1 fruit fly cellular context compared by ENCODE assay signal in the genomic region with DNA sequence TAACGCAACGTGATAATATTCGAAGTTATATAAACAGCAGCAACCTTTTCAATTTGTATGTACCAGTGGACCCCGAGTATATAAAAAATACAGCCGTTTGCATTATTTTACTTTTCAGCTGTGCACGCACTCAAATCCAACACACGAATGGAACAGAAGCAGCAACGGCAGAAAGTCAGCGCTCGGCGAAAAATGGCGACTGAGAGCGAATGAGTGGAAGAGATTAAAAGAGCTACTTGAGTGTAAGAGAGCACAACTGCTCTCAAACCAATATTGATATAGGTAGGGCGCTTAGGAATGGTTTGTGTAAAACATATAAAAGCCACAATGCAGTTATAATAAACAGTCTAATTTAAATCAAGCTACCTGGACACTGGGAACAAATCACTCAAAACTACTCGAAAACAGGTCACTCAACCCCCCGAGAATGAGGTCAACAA.
A peak's percentile ranks its signal among the peaks of the same experiment; 100 is the strongest.
TF ChIP-seq lines count a peak whose summit lies in the region.

No protein-coding gene starts in this region.

TF ChIP-seq in whole organism, embryonic, 481 proteins besides CTCF, POLR2A, EP300 and RAD21 (continued from another document):
- TF ChIP-seq Sox102F (GFP tag; optimal IDR thresholded peaks at IDR 0.05; lab: Kevin White, UChicago): peak; percentile 48
- no peak for TF ChIP-seq sima (GFP tag; optimal IDR thresholded peaks at IDR 0.05; lab: Kevin White, UChicago)
- peak; percentile 46 for TF ChIP-seq abd-A (tag; optimal IDR thresholded peaks at IDR 0.05; lab: Kevin White, UChicago)
- TF ChIP-seq Max (GFP tag; optimal IDR thresholded peaks at IDR 0.05; lab: Kevin White, UChicago): peak; percentile 64
- no peak for TF ChIP-seq CG13775 (GFP tag; optimal IDR thresholded peaks at IDR 0.05; lab: Kevin White, UChicago)
- no peak for TF ChIP-seq gt (GFP tag; IDR thresholded peaks at IDR 0.05; lab: Robert Waterston, UW)
- TF ChIP-seq GATAe (GFP tag; conservative IDR thresholded peaks at IDR 0.05; lab: Robert Waterston, UW): no peak
- TF ChIP-seq emc (GFP tag; optimal IDR thresholded peaks at IDR 0.05; lab: Kevin White, UChicago): peak; percentile 10
- TF ChIP-seq ind (GFP tag; optimal IDR thresholded peaks at IDR 0.05; lab: Kevin White, UChicago): no peak
- peak; percentile 63 for TF ChIP-seq CG3163 (GFP tag; optimal IDR thresholded peaks at IDR 0.05; lab: Kevin White, UChicago)
- TF ChIP-seq CG2678 (tag; optimal IDR thresholded peaks at IDR 0.05; lab: Kevin White, UChicago): peak; percentile 74
- no peak for TF ChIP-seq Usf (GFP tag; optimal IDR thresholded peaks at IDR 0.05; lab: Kevin White, UChicago)
- no peak for TF ChIP-seq Sin3A (optimal IDR thresholded peaks at IDR 0.05; lab: Kevin White, UChicago)
- no peak for TF ChIP-seq al (GFP tag; IDR thresholded peaks at IDR 0.05; lab: Robert Waterston, UW)
- TF ChIP-seq corto (GFP tag; optimal IDR thresholded peaks at IDR 0.05; lab: Kevin White, UChicago): no peak
- no peak for TF ChIP-seq D19B (GFP tag; optimal IDR thresholded peaks at IDR 0.05; lab: Kevin White, UChicago)
- peak; percentile 24 for TF ChIP-seq CG12942 (GFP tag; optimal IDR thresholded peaks at IDR 0.05; lab: Kevin White, UChicago)
- no peak for TF ChIP-seq CG31224 (GFP tag; IDR thresholded peaks at IDR 0.05; lab: Robert Waterston, UW)
- peak; percentile 54 for TF ChIP-seq btn (GFP tag; optimal IDR thresholded peaks at IDR 0.05; lab: Kevin White, UChicago)
- TF ChIP-seq ftz-f1 (GFP tag; optimal IDR thresholded peaks at IDR 0.05; lab: Kevin White, UChicago): peak; percentile 33
- TF ChIP-seq vfl (GFP tag; optimal IDR thresholded peaks at IDR 0.05; lab: Kevin White, UChicago): peak; percentile 7
- peak; percentile 30 for TF ChIP-seq CG9876 (GFP tag; optimal IDR thresholded peaks at IDR 0.05; lab: Kevin White, UChicago)
- peak; percentile 29 for TF ChIP-seq stwl (tag; optimal IDR thresholded peaks at IDR 0.05; lab: Kevin White, UChicago)
- TF ChIP-seq CG16779 (GFP tag; IDR thresholded peaks at IDR 0.05; lab: Robert Waterston, UW): no peak
- TF ChIP-seq CG3726 (GFP tag; IDR thresholded peaks at IDR 0.05; lab: Robert Waterston, UW): no peak
- no peak for TF ChIP-seq Ravus (GFP tag; IDR thresholded peaks at IDR 0.05; lab: Robert Waterston, UW)
- TF ChIP-seq repo (GFP tag; optimal IDR thresholded peaks at IDR 0.05; lab: Kevin White, UChicago): peak; percentile 42
- peak; percentile 42 for TF ChIP-seq CG2116 (GFP tag; optimal IDR thresholded peaks at IDR 0.05; lab: Kevin White, UChicago)
- peak; percentile 6; the same call in 1 of the 2 replicates for TF ChIP-seq Ada2b (GFP tag; IDR thresholded peaks at IDR 0.05; lab: Robert Waterston, UW)
- TF ChIP-seq pan (optimal IDR thresholded peaks at IDR 0.05; lab: Kevin White, UChicago): no peak
- peak in 1 of 2 experiments; percentile 38 for TF ChIP-seq pan (GFP tag; optimal IDR thresholded peaks at IDR 0.05 in 1 of 2, IDR thresholded peaks at IDR 0.05 in 1 of 2)
- TF ChIP-seq ems (GFP tag; optimal IDR thresholded peaks at IDR 0.05; lab: Kevin White, UChicago): no peak
- TF ChIP-seq ro (GFP tag; IDR thresholded peaks at IDR 0.05; lab: Robert Waterston, UW): no peak
- TF ChIP-seq Blimp-1 (GFP tag; optimal IDR thresholded peaks at IDR 0.05; lab: Kevin White, UChicago): peak; percentile 57
- peak; percentile 22 for TF ChIP-seq Myb (GFP tag; optimal IDR thresholded peaks at IDR 0.05; lab: Kevin White, UChicago)
- peak; percentile 18; the same call in 1 of the 2 replicates for TF ChIP-seq rib (GFP tag; IDR thresholded peaks at IDR 0.05; lab: Robert Waterston, UW)
- peak; percentile 5 for TF ChIP-seq CG7745 (tag; optimal IDR thresholded peaks at IDR 0.05; lab: Kevin White, UChicago)
- TF ChIP-seq CG6254 (GFP tag; optimal IDR thresholded peaks at IDR 0.05; lab: Kevin White, UChicago): peak; percentile 55
- peak; percentile 27 for TF ChIP-seq CG2712 (tag; optimal IDR thresholded peaks at IDR 0.05; lab: Kevin White, UChicago)
- no peak for TF ChIP-seq CG16813 (GFP tag; IDR thresholded peaks at IDR 0.05; lab: Robert Waterston, UW; ENCODE audit: partially characterized antibody)
- no peak for TF ChIP-seq BEAF-32 (GFP tag; optimal IDR thresholded peaks at IDR 0.05; lab: Kevin White, UChicago)
- TF ChIP-seq br (optimal IDR thresholded peaks at IDR 0.05; lab: Kevin White, UChicago): no peak
- no peak for TF ChIP-seq ranshi (GFP tag; IDR thresholded peaks at IDR 0.05; lab: Robert Waterston, UW)
- TF ChIP-seq CG7928 (GFP tag; optimal IDR thresholded peaks at IDR 0.05; lab: Kevin White, UChicago): no peak
- TF ChIP-seq pros (GFP tag; optimal IDR thresholded peaks at IDR 0.05; lab: Kevin White, UChicago): no peak
- TF ChIP-seq Opbp (GFP tag; IDR thresholded peaks at IDR 0.05; lab: Robert Waterston, UW; ENCODE audit: partially characterized antibody): 0 out of 3 replicates have a peak, but pooled peaks have one; percentile 23
- TF ChIP-seq MTF-1 (GFP tag; optimal IDR thresholded peaks at IDR 0.05; lab: Kevin White, UChicago; ENCODE audit: borderline replicate concordance): peak; percentile 89
- TF ChIP-seq gro (GFP tag; optimal IDR thresholded peaks at IDR 0.05; lab: Kevin White, UChicago): peak; percentile 65
- TF ChIP-seq Fer2 (tag; optimal IDR thresholded peaks at IDR 0.05; lab: Kevin White, UChicago): no peak
- TF ChIP-seq CG10565 (GFP tag; optimal IDR thresholded peaks at IDR 0.05; lab: Kevin White, UChicago): peak; percentile 30
- TF ChIP-seq Poxn (GFP tag; IDR thresholded peaks at IDR 0.05; lab: Robert Waterston, UW): no peak
- peak; percentile 81 for TF ChIP-seq Vsx1 (GFP tag; optimal IDR thresholded peaks at IDR 0.05; lab: Kevin White, UChicago)
- peak; percentile 63 for TF ChIP-seq unpg (GFP tag; optimal IDR thresholded peaks at IDR 0.05; lab: Kevin White, UChicago)
- no peak for TF ChIP-seq CG10366 (GFP tag; IDR thresholded peaks at IDR 0.05; lab: Robert Waterston, UW)
- TF ChIP-seq Tbp (GFP tag; optimal IDR thresholded peaks at IDR 0.05; lab: Kevin White, UChicago): no peak
- TF ChIP-seq CG30403 (GFP tag; optimal IDR thresholded peaks at IDR 0.05; lab: Kevin White, UChicago): peak; percentile 6
- no peak for TF ChIP-seq CG7963 (GFP tag; IDR thresholded peaks at IDR 0.05; lab: Robert Waterston, UW; ENCODE audit: partially characterized antibody)
- peak; percentile 72 for TF ChIP-seq CG2202 (tag; optimal IDR thresholded peaks at IDR 0.05; lab: Kevin White, UChicago)
- peak; percentile 59 for TF ChIP-seq CG18262 (tag; optimal IDR thresholded peaks at IDR 0.05; lab: Kevin White, UChicago)
- TF ChIP-seq sim (GFP tag; IDR thresholded peaks at IDR 0.05; lab: Robert Waterston, UW): peak; percentile 68; the same call in 1 of the 2 replicates
- TF ChIP-seq lbe (GFP tag; optimal IDR thresholded peaks at IDR 0.05; lab: Kevin White, UChicago): peak; percentile 38
- TF ChIP-seq lab (GFP tag; optimal IDR thresholded peaks at IDR 0.05; lab: Kevin White, UChicago): peak; percentile 88
- TF ChIP-seq phol (tag; optimal IDR thresholded peaks at IDR 0.05; lab: Kevin White, UChicago): peak; percentile 35
- no peak for TF ChIP-seq CG18011 (GFP tag; optimal IDR thresholded peaks at IDR 0.05; lab: Kevin White, UChicago)
- TF ChIP-seq Mes4 (GFP tag; optimal IDR thresholded peaks at IDR 0.05; lab: Kevin White, UChicago): peak; percentile 73
- no peak; the same call in 2 of the 3 replicates for TF ChIP-seq tgo (GFP tag; IDR thresholded peaks at IDR 0.05; lab: Robert Waterston, UW)
- peak; percentile 49 for TF ChIP-seq pfk (GFP tag; optimal IDR thresholded peaks at IDR 0.05; lab: Kevin White, UChicago)
- no peak for TF ChIP-seq cad (GFP tag; optimal IDR thresholded peaks at IDR 0.05; lab: Kevin White, UChicago)
- TF ChIP-seq CG4707 (GFP tag; optimal IDR thresholded peaks at IDR 0.05; lab: Kevin White, UChicago): peak; percentile 77
- 0 out of 2 replicates have a peak, but pooled peaks have one; percentile 4 for TF ChIP-seq CG10321 (GFP tag; IDR thresholded peaks at IDR 0.05; lab: Robert Waterston, UW)
- TF ChIP-seq dati (GFP tag; IDR thresholded peaks at IDR 0.05; lab: Robert Waterston, UW): no peak
- TF ChIP-seq slou (GFP tag; optimal IDR thresholded peaks at IDR 0.05; lab: Kevin White, UChicago): no peak
- peak; percentile 70 for TF ChIP-seq CG16863 (GFP tag; optimal IDR thresholded peaks at IDR 0.05; lab: Kevin White, UChicago)
- peak; percentile 53 for TF ChIP-seq crc (GFP tag; optimal IDR thresholded peaks at IDR 0.05; lab: Kevin White, UChicago)
- no peak; the same call in 1 of the 2 replicates for TF ChIP-seq MBD-R2 (GFP tag; IDR thresholded peaks at IDR 0.05; lab: Robert Waterston, UW)
- peak; percentile 53 for TF ChIP-seq tap (tag; optimal IDR thresholded peaks at IDR 0.05; lab: Kevin White, UChicago)
- TF ChIP-seq CG42726 (GFP tag; IDR thresholded peaks at IDR 0.05; lab: Robert Waterston, UW; ENCODE audit: partially characterized antibody): peak; percentile 17; the same call in 1 of the 2 replicates
- TF ChIP-seq Mad (GFP tag; optimal IDR thresholded peaks at IDR 0.05; lab: Kevin White, UChicago): peak; percentile 24
- TF ChIP-seq otp (GFP tag; IDR thresholded peaks at IDR 0.05; lab: Robert Waterston, UW): peak; percentile 80
- TF ChIP-seq kah (GFP tag; optimal IDR thresholded peaks at IDR 0.05; lab: Kevin White, UChicago): peak; percentile 58
- TF ChIP-seq kni (GFP tag; optimal IDR thresholded peaks at IDR 0.05; lab: Kevin White, UChicago): peak; percentile 78
- TF ChIP-seq sens-2 (GFP tag; IDR thresholded peaks at IDR 0.05; lab: Robert Waterston, UW): 0 out of 2 replicates have a peak, but pooled peaks have one; percentile 42
- no peak for TF ChIP-seq pho (GFP tag; optimal IDR thresholded peaks at IDR 0.05; lab: Kevin White, UChicago)
- no peak for TF ChIP-seq da (GFP tag; optimal IDR thresholded peaks at IDR 0.05; lab: Kevin White, UChicago)
- peak; percentile 13 for TF ChIP-seq trem (tag; optimal IDR thresholded peaks at IDR 0.05; lab: Kevin White, UChicago)
- TF ChIP-seq Antp (GFP tag; optimal IDR thresholded peaks at IDR 0.05; lab: Kevin White, UChicago): peak; percentile 7
- TF ChIP-seq esg (GFP tag; conservative IDR thresholded peaks at IDR 0.05; lab: Robert Waterston, UW): no peak
- TF ChIP-seq Med (GFP tag; lab: Kevin White, UChicago): peak; percentile 96
- TF ChIP-seq CG14667 (GFP tag; IDR thresholded peaks at IDR 0.05; lab: Robert Waterston, UW): no peak
- no peak for TF ChIP-seq az2 (GFP tag; optimal IDR thresholded peaks at IDR 0.05; lab: Kevin White, UChicago)
- TF ChIP-seq Lhr (GFP tag; optimal IDR thresholded peaks at IDR 0.05; lab: Kevin White, UChicago): peak; percentile 40
- no peak for TF ChIP-seq CG9817 (tag; optimal IDR thresholded peaks at IDR 0.05; lab: Kevin White, UChicago)
- TF ChIP-seq CG6175 (GFP tag; IDR thresholded peaks at IDR 0.05; lab: Robert Waterston, UW): no peak
- TF ChIP-seq eyg (GFP tag; optimal IDR thresholded peaks at IDR 0.05; lab: Kevin White, UChicago): peak; percentile 41
- TF ChIP-seq CG34422 (GFP tag; IDR thresholded peaks at IDR 0.05; lab: Robert Waterston, UW): peak; percentile 70; the same call in 1 of the 3 replicates
- TF ChIP-seq dmrt99B (tag; optimal IDR thresholded peaks at IDR 0.05; lab: Kevin White, UChicago): peak; percentile 58
- peak; percentile 54 for TF ChIP-seq CG8944 (GFP tag; optimal IDR thresholded peaks at IDR 0.05; lab: Kevin White, UChicago)
- TF ChIP-seq lilli (GFP tag; optimal IDR thresholded peaks at IDR 0.05; lab: Kevin White, UChicago): peak; percentile 1
- TF ChIP-seq gcm (GFP tag; optimal IDR thresholded peaks at IDR 0.05; lab: Kevin White, UChicago): peak; percentile 70
- TF ChIP-seq amos (GFP tag; IDR thresholded peaks at IDR 0.05; lab: Robert Waterston, UW; ENCODE audit: partially characterized antibody): no peak; the same call in 1 of the 2 replicates
- TF ChIP-seq vvl (GFP tag; IDR thresholded peaks at IDR 0.05; lab: Robert Waterston, UW): peak; percentile 48
- peak; percentile 85 for TF ChIP-seq CG7987 (GFP tag; optimal IDR thresholded peaks at IDR 0.05; lab: Kevin White, UChicago)
- no peak for TF ChIP-seq Dip3 (GFP tag; optimal IDR thresholded peaks at IDR 0.05; lab: Kevin White, UChicago)
- TF ChIP-seq Hr3 (GFP tag; optimal IDR thresholded peaks at IDR 0.05; lab: Kevin White, UChicago): no peak
- peak; percentile 38 for TF ChIP-seq CG3065 (GFP tag; optimal IDR thresholded peaks at IDR 0.05; lab: Kevin White, UChicago)
- TF ChIP-seq CG10267 (tag; optimal IDR thresholded peaks at IDR 0.05; lab: Kevin White, UChicago): peak; percentile 30
- TF ChIP-seq zfh2 (GFP tag; optimal IDR thresholded peaks at IDR 0.05; lab: Kevin White, UChicago): no peak
- TF ChIP-seq Nf-YC (tag; optimal IDR thresholded peaks at IDR 0.05; lab: Kevin White, UChicago): peak; percentile 29
- TF ChIP-seq odd (GFP tag; optimal IDR thresholded peaks at IDR 0.05; lab: Kevin White, UChicago): peak; percentile 83
- no peak for TF ChIP-seq ap (GFP tag; IDR thresholded peaks at IDR 0.05; lab: Robert Waterston, UW)
- no peak for TF ChIP-seq Stat92E (GFP tag; optimal IDR thresholded peaks at IDR 0.05; lab: Kevin White, UChicago)
- no peak for TF ChIP-seq CG12744 (GFP tag; optimal IDR thresholded peaks at IDR 0.05; lab: Kevin White, UChicago)
- TF ChIP-seq dysf (GFP tag; IDR thresholded peaks at IDR 0.05; lab: Robert Waterston, UW): no peak
- peak; percentile 50 for TF ChIP-seq CG11504 (tag; optimal IDR thresholded peaks at IDR 0.05; lab: Kevin White, UChicago)
- no peak for TF ChIP-seq prd (optimal IDR thresholded peaks at IDR 0.05; lab: Kevin White, UChicago)
- no peak for TF ChIP-seq prd (GFP tag; IDR thresholded peaks at IDR 0.05; lab: Robert Waterston, UW)
- no peak for TF ChIP-seq NfI (GFP tag; optimal IDR thresholded peaks at IDR 0.05; lab: Kevin White, UChicago)
- TF ChIP-seq twi (tag; optimal IDR thresholded peaks at IDR 0.05; lab: Kevin White, UChicago): no peak
- no peak for TF ChIP-seq TFAM (GFP tag; optimal IDR thresholded peaks at IDR 0.05; lab: Kevin White, UChicago)
- TF ChIP-seq psq (GFP tag; optimal IDR thresholded peaks at IDR 0.05; lab: Kevin White, UChicago): peak; percentile 70
- no peak for TF ChIP-seq CG8478 (optimal IDR thresholded peaks at IDR 0.05; lab: Kevin White, UChicago)
- no peak for TF ChIP-seq Six4 (GFP tag; optimal IDR thresholded peaks at IDR 0.05; lab: Kevin White, UChicago)
- TF ChIP-seq gfzf (GFP tag; optimal IDR thresholded peaks at IDR 0.05; lab: Kevin White, UChicago): no peak
- TF ChIP-seq CG1602 (GFP tag; optimal IDR thresholded peaks at IDR 0.05; lab: Kevin White, UChicago): no peak
- peak; percentile 75 for TF ChIP-seq CG15514 (GFP tag; optimal IDR thresholded peaks at IDR 0.05; lab: Kevin White, UChicago)
- no peak for TF ChIP-seq slbo (GFP tag; IDR thresholded peaks at IDR 0.05; lab: Robert Waterston, UW)
- peak; percentile 13 for TF ChIP-seq tup (GFP tag; optimal IDR thresholded peaks at IDR 0.05; lab: Kevin White, UChicago)
